Worm (Caenorhabditis elegans): ENCODE results near the gene oac-11.

DNA sequence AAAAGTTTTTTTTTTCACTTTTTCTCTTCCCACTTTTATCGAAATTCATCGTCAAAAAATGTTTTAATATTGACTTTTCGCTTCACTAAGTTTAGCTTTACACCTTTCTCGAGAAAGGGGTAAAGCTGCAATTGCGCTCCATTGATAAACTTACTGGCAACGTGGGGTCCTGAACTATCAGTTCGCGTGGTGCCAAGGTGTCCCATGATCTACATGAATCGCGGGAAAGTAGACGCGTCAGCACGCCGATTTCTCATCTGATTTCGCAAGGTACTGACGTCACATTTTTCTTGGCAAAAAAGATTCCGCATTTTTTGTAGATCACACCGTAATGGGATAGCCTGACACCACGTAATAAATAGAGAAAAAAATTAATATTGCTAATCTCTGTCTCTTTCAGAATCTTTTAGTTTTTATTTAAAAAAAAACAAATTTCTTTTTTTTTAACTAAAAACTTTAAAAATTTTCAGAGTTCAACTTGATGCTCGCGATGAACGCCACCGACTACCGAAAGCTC, 48.9 kb downstream of the oac-11 start, which contains the start of gene lido-15:
- TF ChIP-seq zag-1 (tag; optimal IDR thresholded peaks at IDR 0.05) = no peak
- no peak for TF ChIP-seq nhr-11 (tag; optimal IDR thresholded peaks at IDR 0.05)
- TF ChIP-seq nhr-77 (tag; optimal IDR thresholded peaks at IDR 0.05) = no peak
- no peak for TF ChIP-seq lin-39 (tag; optimal IDR thresholded peaks at IDR 0.05)

All from whole organism, L2 larva.